Worm (Caenorhabditis elegans) whole organism, L4 larva: Measurements from ENCODE around the gene chat-1.

Source experiments
- F10B5.3 ChIP-seq: sonication (generic microtip); optimal IDR thresholded peaks from 2 replicates; lab custom pipeline; 2016; ENCODE audit warnings: mild to moderate bottlenecking, missing genetic modification characterization, missing compliant biosample characterization
- F44E2.7 ChIP-seq: fragments of 200-800 bp; sonication (Bioruptor generic); IDR thresholded peaks from 2 replicates; pipeline ENCODE4 v2.1.2; 2022; ENCODE audit warnings: missing genetic modification characterization, missing compliant biosample characterization
- T20F7.1 ChIP-seq: fragments of 200-800 bp; sonication (Bioruptor generic); optimal IDR thresholded peaks from 2 replicates; lab custom pipeline; 2018; ENCODE audit warnings: mild to moderate bottlenecking, missing genetic modification characterization, missing compliant biosample characterization
- T26A8.4 ChIP-seq: fragments of 200-800 bp; sonication (Bioruptor generic); IDR thresholded peaks from 2 replicates; pipeline ENCODE4 v1.3.6; 2022; ENCODE audit warnings: missing genetic modification characterization, missing compliant biosample characterization
- Y105C5A.15 ChIP-seq: fragments of 200-800 bp; sonication (Bioruptor generic); IDR thresholded peaks from 2 replicates; pipeline ENCODE4 v1.3.6; 2022; ENCODE audit warnings: missing genetic modification characterization, missing compliant biosample characterization
- ZK337.2 ChIP-seq: fragments of 200-800 bp; sonication (Bioruptor generic); IDR thresholded peaks from 2 replicates; pipeline ENCODE4 v1.3.6; 2022; ENCODE audit warnings: missing genetic modification reagents, missing genetic modification characterization, missing compliant biosample characterization
- ZK546.5 ChIP-seq, 2 experiments: sonication (generic microtip); optimal IDR thresholded peaks; 2 replicates each; lab custom pipeline; 2017; ENCODE audit warnings: missing biosample characterization in 2 of 2, missing genetic modification characterization in 2 of 2
- aha-1 ChIP-seq: fragments of 150-350 bp; peaks from one replicate; lab custom pipeline; 2014; ENCODE audit warnings: missing biosample characterization, missing genetic modification characterization
- arid-1 ChIP-seq: fragments of 200-800 bp; sonication (Bioruptor generic); conservative IDR thresholded peaks from 2 replicates; pipeline ENCODE4 v1.3.6; 2022; ENCODE audit warnings: missing genetic modification reagents, missing genetic modification characterization, missing compliant biosample characterization
- ceh-62 ChIP-seq: sonication (generic microtip); optimal IDR thresholded peaks from 2 replicates; lab custom pipeline; 2017; ENCODE audit warnings: missing biosample characterization, missing genetic modification characterization
- ceh-82 ChIP-seq: sonication (generic microtip); optimal IDR thresholded peaks from 2 replicates; lab custom pipeline; 2017; ENCODE audit warnings: missing biosample characterization, missing genetic modification characterization
- ces-1 ChIP-seq: fragments of 150-350 bp; sonication (generic microtip); optimal IDR thresholded peaks from 4 replicates; lab custom pipeline; 2014; ENCODE audit warnings: missing biosample characterization, missing genetic modification reagents, missing genetic modification characterization
- ctbp-1 ChIP-seq: fragments of 200-800 bp; sonication (Bioruptor generic); IDR thresholded peaks from 2 replicates; pipeline ENCODE4 v1.3.6; 2022; ENCODE audit warnings: missing genetic modification reagents, missing genetic modification characterization, missing compliant biosample characterization
- daf-8 ChIP-seq: fragments of 200-800 bp; sonication (Bioruptor generic); IDR thresholded peaks from 2 replicates; pipeline ENCODE4 v1.3.6; 2022; ENCODE audit warnings: missing genetic modification characterization, missing compliant biosample characterization
- dmd-6 ChIP-seq: fragments of 200-800 bp; sonication (Bioruptor generic); IDR thresholded peaks from 2 replicates; pipeline ENCODE4 v1.3.6; 2022; ENCODE audit warnings: missing genetic modification reagents, missing genetic modification characterization, missing compliant biosample characterization
- dmd-9 ChIP-seq: fragments of 200-800 bp; sonication (Bioruptor generic); IDR thresholded peaks from 2 replicates; pipeline ENCODE4 v1.3.6; 2022; ENCODE audit warnings: missing genetic modification reagents, missing genetic modification characterization, missing compliant biosample characterization
- dve-1 ChIP-seq: sonication (generic microtip); optimal IDR thresholded peaks from 2 replicates; lab custom pipeline; 2017; ENCODE audit warnings: antibody characterized with exemption, mild to moderate bottlenecking, missing genetic modification characterization, missing compliant biosample characterization; ENCODE audit not compliant: insufficient read depth
- fkh-10 ChIP-seq: fragments of 150-350 bp; optimal IDR thresholded peaks from 2 replicates; lab custom pipeline; 2014; ENCODE audit warnings: missing biosample characterization, missing genetic modification reagents, missing genetic modification characterization
- gei-8 ChIP-seq: fragments of 200-800 bp; sonication (Bioruptor generic); optimal IDR thresholded peaks from 2 replicates; lab custom pipeline; 2018; ENCODE audit warnings: mild to moderate bottlenecking, missing genetic modification characterization, missing compliant biosample characterization
- hif-1 ChIP-seq, 2 experiments: sonication (generic microtip); optimal IDR thresholded peaks; 2 replicates each; lab custom pipeline; 2016 to 2017; ENCODE audit warnings: missing compliant biosample characterization in 2 of 2, missing genetic modification characterization in 2 of 2, missing genetic modification reagents in 2 of 2, missing genotype in 2 of 2, mild to moderate bottlenecking in 1 of 2
- hlh-30 ChIP-seq: sonication (generic microtip); optimal IDR thresholded peaks from 2 replicates; lab custom pipeline; 2017; ENCODE audit warnings: antibody characterized with exemption, mild to moderate bottlenecking, missing genetic modification characterization, missing compliant biosample characterization; ENCODE audit not compliant: insufficient read depth
- hmg-1.1 ChIP-seq: fragments of 200-800 bp; sonication (Bioruptor generic); IDR thresholded peaks from 2 replicates; pipeline ENCODE4 v1.3.6; 2022; ENCODE audit warnings: missing genetic modification reagents, missing genetic modification characterization, missing compliant biosample characterization
- lim-7 ChIP-seq: fragments of 200-800 bp; sonication (Bioruptor generic); IDR thresholded peaks from 2 replicates; pipeline ENCODE4 v1.3.6; 2022; ENCODE audit warnings: missing genetic modification characterization, missing compliant biosample characterization
- lin-15B ChIP-seq: fragments of 150-350 bp; sonication (generic microtip); optimal IDR thresholded peaks from 3 replicates; lab custom pipeline; 2014; ENCODE audit warnings: missing biosample characterization, missing genetic modification characterization
- lin-29 ChIP-seq: fragments of 200-800 bp; sonication (Bioruptor generic); IDR thresholded peaks from 2 replicates; pipeline ENCODE4 v1.3.6; 2022; ENCODE audit warnings: missing genetic modification reagents, missing genetic modification characterization, missing compliant biosample characterization
- lin-38 ChIP-seq: fragments of 200-800 bp; sonication (Bioruptor generic); IDR thresholded peaks from 2 replicates; pipeline ENCODE4 v1.3.6; 2022; ENCODE audit warnings: missing genetic modification reagents, missing genetic modification characterization, missing compliant biosample characterization
- lir-3 ChIP-seq: sonication (generic microtip); optimal IDR thresholded peaks from 2 replicates; lab custom pipeline; 2016; ENCODE audit warnings: mild to moderate bottlenecking, missing genetic modification characterization, missing compliant biosample characterization
- madf-9 ChIP-seq: fragments of 200-800 bp; sonication (Bioruptor generic); conservative IDR thresholded peaks from 2 replicates; pipeline ENCODE4 v1.3.6; 2022; ENCODE audit warnings: missing genetic modification reagents, missing genetic modification characterization, missing compliant biosample characterization
- mdt-29 ChIP-seq: fragments of 200-800 bp; sonication (Bioruptor generic); IDR thresholded peaks from 2 replicates; pipeline ENCODE4 v1.3.6; 2022; ENCODE audit warnings: missing genetic modification reagents, missing genetic modification characterization, missing compliant biosample characterization
- nhr-10 ChIP-seq: fragments of 150-350 bp; optimal IDR thresholded peaks from 2 replicates; lab custom pipeline; 2014; ENCODE audit warnings: missing biosample characterization, missing genetic modification characterization
- nhr-111 ChIP-seq: fragments of 200-800 bp; sonication (Bioruptor generic); optimal IDR thresholded peaks from 2 replicates; lab custom pipeline; 2018; ENCODE audit warnings: mild to moderate bottlenecking, missing genetic modification characterization, missing compliant biosample characterization
- nhr-41 ChIP-seq: fragments of 200-800 bp; sonication (Bioruptor generic); IDR thresholded peaks from 2 replicates; pipeline ENCODE4 v1.3.6; 2022; ENCODE audit warnings: missing genetic modification reagents, missing genetic modification characterization, missing compliant biosample characterization
- nhr-76 ChIP-seq: fragments of 150-350 bp; optimal IDR thresholded peaks from 2 replicates; lab custom pipeline; 2014; ENCODE audit warnings: missing biosample characterization, missing genetic modification characterization
- nhr-77 ChIP-seq: fragments of 150-350 bp; optimal IDR thresholded peaks from 2 replicates; lab custom pipeline; 2014; ENCODE audit warnings: missing biosample characterization, missing genetic modification characterization
- pha-4 ChIP-seq, 2 experiments: fragments of 150-350 bp in 1 of 2; fragments of 200-800 bp in 1 of 2; sonication (Bioruptor generic) in 1 of 2; IDR thresholded peaks in 1 of 2; optimal IDR thresholded peaks in 1 of 2; 2 replicates each; pipeline versions ENCODE4 v1.3.6 to Lab custom; 2014 to 2022; ENCODE audit warnings: missing genetic modification characterization in 2 of 2, missing genetic modification reagents in 2 of 2, missing biosample characterization in 1 of 2, missing compliant biosample characterization in 1 of 2
- php-3 ChIP-seq: fragments of 200-800 bp; sonication (Bioruptor generic); IDR thresholded peaks from 2 replicates; pipeline ENCODE4 v1.3.6; 2022; ENCODE audit warnings: missing genetic modification reagents, missing genetic modification characterization, missing compliant biosample characterization
- pqm-1 ChIP-seq: sonication (generic microtip); optimal IDR thresholded peaks from 2 replicates; lab custom pipeline; 2017; ENCODE audit warnings: missing biosample characterization, missing genetic modification characterization
- rbr-2 ChIP-seq: sonication (generic microtip); optimal IDR thresholded peaks from 2 replicates; lab custom pipeline; 2016; ENCODE audit warnings: missing genotype, missing genetic modification characterization, missing compliant biosample characterization
- set-16 ChIP-seq: fragments of 200-800 bp; sonication (Bioruptor generic); IDR thresholded peaks from 2 replicates; pipeline ENCODE4 v1.3.6; 2022; ENCODE audit warnings: missing genetic modification reagents, missing genetic modification characterization, missing compliant biosample characterization
- snpc-1.2 ChIP-seq: fragments of 200-800 bp; sonication (Bioruptor generic); IDR thresholded peaks from 2 replicates; pipeline ENCODE4 v1.3.6; 2022; ENCODE audit warnings: missing genetic modification reagents, missing genetic modification characterization, missing compliant biosample characterization
- snpc-4 ChIP-seq: fragments of 150-350 bp; optimal IDR thresholded peaks from 2 replicates; lab custom pipeline; 2014; ENCODE audit warnings: missing biosample characterization, missing genetic modification characterization
- spr-1 ChIP-seq: sonication (generic microtip); optimal IDR thresholded peaks from 2 replicates; lab custom pipeline; 2016; ENCODE audit warnings: mild to moderate bottlenecking, missing genetic modification characterization, missing compliant biosample characterization
- spr-3 ChIP-seq: fragments of 200-800 bp; sonication (Bioruptor generic); optimal IDR thresholded peaks from 2 replicates; lab custom pipeline; 2018; ENCODE audit warnings: mild to moderate bottlenecking, missing genetic modification characterization, missing compliant biosample characterization
- tag-97 ChIP-seq: fragments of 200-800 bp; sonication (Bioruptor generic); IDR thresholded peaks from 2 replicates; pipeline ENCODE4 v1.3.6; 2022; ENCODE audit warnings: missing genetic modification characterization, missing compliant biosample characterization
- unc-62 ChIP-seq, 3 experiments: fragments of 150-350 bp in 1 of 3; sonication (generic microtip); optimal IDR thresholded peaks in 2 of 3; peaks in 1 of 3; 1 replicate in 1 of 3; 2 replicates in 2 of 3; lab custom pipeline; 2014 to 2017; ENCODE audit warnings: missing biosample characterization in 3 of 3, missing genetic modification characterization in 3 of 3, missing genetic modification reagents in 3 of 3, missing genotype in 1 of 3
- vab-7 ChIP-seq: fragments of 200-800 bp; sonication (Bioruptor generic); IDR thresholded peaks from 2 replicates; pipeline ENCODE4 v1.3.6; 2022; ENCODE audit warnings: missing genetic modification reagents, missing genetic modification characterization, missing compliant biosample characterization
- zfp-2 ChIP-seq: sonication (generic microtip); optimal IDR thresholded peaks from 2 replicates; lab custom pipeline; 2016; ENCODE audit warnings: mild to moderate bottlenecking, missing genetic modification characterization, missing compliant biosample characterization
- zfp-3 ChIP-seq: fragments of 200-800 bp; sonication (Bioruptor generic); conservative IDR thresholded peaks from 2 replicates; pipeline ENCODE4 v1.3.6; 2022; ENCODE audit warnings: missing genetic modification reagents, missing genetic modification characterization, missing compliant biosample characterization
- zip-2 ChIP-seq: fragments of 150-350 bp; optimal IDR thresholded peaks from 2 replicates; lab custom pipeline; 2014; ENCODE audit warnings: missing biosample characterization, missing genetic modification characterization

The chat-1 gene

DNA sequence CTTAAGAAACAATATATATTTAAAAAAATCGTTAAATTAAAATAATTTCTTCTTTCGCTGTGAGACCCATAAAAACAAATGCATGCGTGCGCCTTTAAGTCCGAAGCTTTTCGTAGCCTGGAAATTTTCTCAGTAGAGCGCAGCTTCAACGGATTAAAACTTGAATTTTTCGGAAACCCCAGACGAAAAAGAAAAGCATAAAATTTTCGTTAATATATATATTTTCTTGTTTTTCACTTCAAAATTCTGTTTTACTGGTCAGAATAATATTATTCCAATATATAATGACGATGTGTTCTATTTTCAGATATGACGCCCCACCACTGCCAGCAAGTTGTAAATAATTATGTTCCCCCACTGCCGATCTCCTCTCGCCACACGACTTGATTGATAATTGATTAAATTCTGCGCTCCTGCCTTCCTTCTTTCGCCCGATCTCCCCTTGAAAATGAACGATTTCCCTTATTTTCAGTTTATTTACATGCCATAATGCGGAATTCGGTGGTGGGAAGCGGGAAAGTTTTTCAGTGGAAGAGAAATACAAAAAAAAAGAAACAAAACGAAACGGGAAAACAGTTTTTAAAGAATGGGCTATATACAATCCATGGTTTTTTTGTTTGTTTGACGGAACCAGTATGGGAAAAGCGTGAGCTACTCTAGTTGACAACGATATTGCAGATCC, 21.1 kb downstream of the chat-1 start (continued):
- TF ChIP-seq spr-3 (GFP tag; lab: Kevin White, UChicago) (no peak), arid-1 (GFP tag; lab: Robert Waterston, UW) (no peak; the same call in 1 of the 2 replicates), ceh-82 (tag; lab: Kevin White, UChicago) (no peak), set-16 (no peak), lim-7 (GFP tag; lab: Robert Waterston, UW) (no peak), unc-62 (GFP tag; optimal IDR thresholded peaks at IDR 0.05 in 1 of 2; lab: Kevin White, UChicago) (peak in 1 of 2 experiments; percentile 63), unc-62 (tag; optimal IDR thresholded peaks at IDR 0.05; lab: Kevin White, UChicago) (no peak), ZK337.2 (GFP tag; lab: Robert Waterston, UW) (0 out of 2 replicates have a peak, but pooled peaks have one; percentile 22), lin-15B (tag; lab: Kevin White, UChicago) (no peak), vab-7 (0 out of 2 replicates have a peak, but pooled peaks have one; percentile 4), mdt-29 (GFP tag; lab: Robert Waterston, UW) (no peak; the same call in none of the 2 replicates), T26A8.4 (peak; percentile 75; the same call in 1 of the 2 replicates), F10B5.3 (tag; lab: Kevin White, UChicago) (no peak), tag-97 (GFP tag; lab: Robert Waterston, UW) (no peak), zip-2 (tag; lab: Kevin White, UChicago) (peak; percentile 29), fkh-10 (no peak), nhr-77 (tag; lab: Kevin White, UChicago) (no peak), nhr-76 (tag; lab: Kevin White, UChicago) (no peak), pqm-1 (tag; lab: Kevin White, UChicago) (no peak), snpc-4 (tag; lab: Kevin White, UChicago) (no peak), zfp-2 (tag; lab: Kevin White, UChicago) (peak; percentile 22), Y105C5A.15 (GFP tag; lab: Robert Waterston, UW) (0 out of 2 replicates have a peak, but pooled peaks have one; percentile 40), dve-1 (tag; lab: Kevin White, UChicago) (no peak), T20F7.1 (GFP tag; lab: Kevin White, UChicago) (no peak), zfp-3 (GFP tag; lab: Robert Waterston, UW) (peak; percentile 89; the same call in 1 of the 2 replicates), php-3 (GFP tag; lab: Robert Waterston, UW) (0 out of 2 replicates have a peak, but pooled peaks have one; percentile 31), lin-29 (no peak), aha-1 (tag; lab: Kevin White, UChicago) (peak; percentile 30), daf-8 (GFP tag; lab: Robert Waterston, UW) (no peak), F44E2.7 (GFP tag; lab: Robert Waterston, UW) (no peak), ces-1 (GFP tag; lab: Kevin White, UChicago) (no peak), spr-1 (tag; lab: Kevin White, UChicago) (peak; percentile 33), snpc-1.2 (GFP tag; lab: Robert Waterston, UW) (no peak), madf-9 (GFP tag; lab: Robert Waterston, UW) (no peak), nhr-10 (tag; lab: Kevin White, UChicago) (no peak), nhr-111 (GFP tag; lab: Kevin White, UChicago) (no peak), hif-1 (tag; optimal IDR thresholded peaks at IDR 0.05; lab: Kevin White, UChicago) (peak; percentile 26 to 65), ctbp-1 (GFP tag; lab: Robert Waterston, UW) (0 out of 2 replicates have a peak, but pooled peaks have one; percentile 48), dmd-6 (GFP tag; lab: Robert Waterston, UW) (no peak; the same call in 1 of the 2 replicates), ceh-62 (no peak), ZK546.5 (tag; optimal IDR thresholded peaks at IDR 0.05; lab: Kevin White, UChicago) (no peak), lin-38 (peak; percentile 65), gei-8 (no peak), rbr-2 (tag; lab: Kevin White, UChicago) (peak; percentile 37), pha-4 (GFP tag; IDR thresholded peaks at IDR 0.05; lab: Robert Waterston, UW) (no peak), pha-4 (tag; optimal IDR thresholded peaks at IDR 0.05; lab: Kevin White, UChicago) (peak; percentile 11), nhr-41 (GFP tag; lab: Robert Waterston, UW) (no peak), lir-3 (tag; lab: Kevin White, UChicago) (no peak), hlh-30 (tag; lab: Kevin White, UChicago) (peak; percentile 11), dmd-9 (no peak), hmg-1.1 (GFP tag; lab: Robert Waterston, UW) (no peak)
